Worm (Caenorhabditis elegans) whole organism, young adult: Measurements from ENCODE around the gene F53F4.1.

Experiments used
- B0336.3 ChIP-seq: fragments of 200-800 bp; sonication (Bioruptor generic); IDR thresholded peaks from 2 replicates; pipeline ENCODE4 v1.3.6; 2022; ENCODE audit warnings: missing genetic modification characterization, missing compliant biosample characterization
- C06A6.2 ChIP-seq: fragments of 200-800 bp; sonication (Bioruptor generic); conservative IDR thresholded peaks from 2 replicates; pipeline ENCODE4 v1.3.6; 2022; ENCODE audit warnings: missing genetic modification characterization, missing compliant biosample characterization
- F22D6.2 ChIP-seq: sonication (generic microtip); optimal IDR thresholded peaks from 2 replicates; lab custom pipeline; 2016; ENCODE audit warnings: mild to moderate bottlenecking, missing genetic modification characterization, missing compliant biosample characterization
- F23B12.7 ChIP-seq: sonication (generic microtip); optimal IDR thresholded peaks from 2 replicates; lab custom pipeline; 2017; ENCODE audit warnings: missing genetic modification characterization, mild to moderate bottlenecking, missing compliant biosample characterization, antibody characterized with exemption, moderate library complexity; ENCODE audit not compliant: insufficient read depth
- F37B4.10 ChIP-seq: fragments of 200-800 bp; sonication (Bioruptor generic); IDR thresholded peaks from 2 replicates; pipeline ENCODE4 v1.3.6; 2022; ENCODE audit warnings: missing genetic modification characterization, missing compliant biosample characterization
- F52B5.7 ChIP-seq: sonication (generic microtip); optimal IDR thresholded peaks from 2 replicates; lab custom pipeline; 2016; ENCODE audit warnings: mild to moderate bottlenecking, missing genetic modification characterization, missing compliant biosample characterization
- F57C9.4 ChIP-seq: sonication (generic microtip); optimal IDR thresholded peaks from 2 replicates; lab custom pipeline; 2017; ENCODE audit warnings: mild to moderate bottlenecking, missing genetic modification characterization, missing compliant biosample characterization
- K12H6.12 ChIP-seq: fragments of 200-800 bp; sonication (Bioruptor generic); optimal IDR thresholded peaks from 2 replicates; lab custom pipeline; 2018; ENCODE audit warnings: mild to moderate bottlenecking, missing genetic modification characterization, missing compliant biosample characterization
- Y53F4B.3 ChIP-seq: fragments of 200-800 bp; sonication (Bioruptor generic); IDR thresholded peaks from 2 replicates; pipeline ENCODE4 v1.3.6; 2022; ENCODE audit warnings: missing genetic modification reagents, missing genetic modification characterization, missing compliant biosample characterization
- Y53G8AR.9 ChIP-seq: fragments of 200-800 bp; sonication (Bioruptor generic); conservative IDR thresholded peaks from 2 replicates; pipeline ENCODE4 v1.3.6; 2022; ENCODE audit warnings: missing genetic modification reagents, missing genetic modification characterization, missing compliant biosample characterization
- Y67H2A.10 ChIP-seq: fragments of 200-800 bp; sonication (Bioruptor generic); conservative IDR thresholded peaks from 2 replicates; pipeline ENCODE4 v1.3.6; 2022; ENCODE audit warnings: missing genetic modification reagents, missing genetic modification characterization, missing compliant biosample characterization
- aptf-3 ChIP-seq: fragments of 200-800 bp; sonication (Bioruptor generic); IDR thresholded peaks from 2 replicates; pipeline ENCODE4 v1.3.6; 2022; ENCODE audit warnings: missing genetic modification characterization, missing compliant biosample characterization
- atf-7 ChIP-seq: sonication (generic microtip); optimal IDR thresholded peaks from 2 replicates; lab custom pipeline; 2017; ENCODE audit warnings: mild to moderate bottlenecking, missing genetic modification characterization, missing compliant biosample characterization
- athp-1 ChIP-seq: sonication (generic microtip); optimal IDR thresholded peaks from 2 replicates; lab custom pipeline; 2017; ENCODE audit warnings: mild to moderate bottlenecking, missing genetic modification characterization, missing compliant biosample characterization
- attf-3 ChIP-seq: fragments of 200-800 bp; sonication (Bioruptor generic); conservative IDR thresholded peaks from 2 replicates; pipeline ENCODE4 v1.3.6; 2022; ENCODE audit warnings: missing genetic modification reagents, missing genetic modification characterization, missing compliant biosample characterization
- attf-5 ChIP-seq: fragments of 200-800 bp; sonication (Bioruptor generic); optimal IDR thresholded peaks from 2 replicates; lab custom pipeline; 2018; ENCODE audit warnings: mild to moderate bottlenecking, missing genetic modification characterization, missing compliant biosample characterization
- ccch-3 ChIP-seq: fragments of 200-800 bp; sonication (Bioruptor generic); optimal IDR thresholded peaks from 2 replicates; lab custom pipeline; 2018; ENCODE audit warnings: mild to moderate bottlenecking, missing genetic modification characterization, missing compliant biosample characterization
- ceh-91 ChIP-seq: fragments of 200-800 bp; sonication (Bioruptor generic); IDR thresholded peaks from 2 replicates; pipeline ENCODE4 v1.3.6; 2022; ENCODE audit warnings: missing genetic modification reagents, missing genetic modification characterization, missing compliant biosample characterization
- dox-1 ChIP-seq: fragments of 200-800 bp; sonication (Bioruptor generic); IDR thresholded peaks from 2 replicates; pipeline ENCODE4 v1.3.6; 2022; ENCODE audit warnings: missing genetic modification reagents, missing genetic modification characterization, missing compliant biosample characterization
- dpl-1 ChIP-seq: fragments of 150-350 bp; optimal IDR thresholded peaks from 2 replicates; lab custom pipeline; 2014; ENCODE audit warnings: missing biosample characterization, missing genetic modification reagents, missing genetic modification characterization
- egl-44 ChIP-seq: fragments of 200-800 bp; sonication (Bioruptor generic); IDR thresholded peaks from 2 replicates; pipeline ENCODE4 v1.3.6; 2022; ENCODE audit warnings: missing genetic modification reagents, missing genetic modification characterization, missing compliant biosample characterization
- egrh-3 ChIP-seq: fragments of 200-800 bp; sonication (Bioruptor generic); IDR thresholded peaks from 2 replicates; pipeline ENCODE4 v1.3.6; 2022; ENCODE audit warnings: missing genetic modification reagents, missing genetic modification characterization, missing compliant biosample characterization
- ets-4 ChIP-seq: fragments of 200-800 bp; sonication (Bioruptor generic); optimal IDR thresholded peaks from 2 replicates; lab custom pipeline; 2018; ENCODE audit warnings: mild to moderate bottlenecking, missing genetic modification characterization, missing compliant biosample characterization
- hlh-12 ChIP-seq: sonication (generic microtip); optimal IDR thresholded peaks from 2 replicates; lab custom pipeline; 2016; ENCODE audit warnings: missing genetic modification characterization, missing compliant biosample characterization
- hmg-20 ChIP-seq: fragments of 200-800 bp; sonication (Bioruptor generic); IDR thresholded peaks from 2 replicates; pipeline ENCODE4 v1.3.6; 2022; ENCODE audit warnings: missing genetic modification reagents, missing genetic modification characterization, missing compliant biosample characterization
- let-526 ChIP-seq: fragments of 200-800 bp; sonication (Bioruptor generic); IDR thresholded peaks from 2 replicates; pipeline ENCODE4 v1.3.6; 2022; ENCODE audit warnings: missing genetic modification reagents, missing genetic modification characterization, missing compliant biosample characterization
- lin-40 ChIP-seq: sonication (generic microtip); optimal IDR thresholded peaks from 2 replicates; lab custom pipeline; 2016; ENCODE audit warnings: missing genetic modification characterization, mild to moderate bottlenecking, missing compliant biosample characterization, missing genotype, missing genetic modification reagents
- lsl-1 ChIP-seq: fragments of 200-800 bp; sonication (Bioruptor generic); optimal IDR thresholded peaks from 2 replicates; lab custom pipeline; 2018; ENCODE audit warnings: mild to moderate bottlenecking, missing genetic modification characterization, moderate library complexity, missing compliant biosample characterization
- lsy-27 ChIP-seq: sonication (generic microtip); optimal IDR thresholded peaks from 2 replicates; lab custom pipeline; 2017; ENCODE audit warnings: missing genetic modification characterization, mild to moderate bottlenecking, missing compliant biosample characterization, antibody characterized with exemption, missing genotype, borderline replicate concordance; ENCODE audit not compliant: insufficient read depth
- madf-10 ChIP-seq: sonication (generic microtip); optimal IDR thresholded peaks from 2 replicates; lab custom pipeline; 2016; ENCODE audit warnings: mild to moderate bottlenecking, missing genetic modification characterization, missing compliant biosample characterization
- madf-3 ChIP-seq: fragments of 200-800 bp; sonication (Bioruptor generic); IDR thresholded peaks from 2 replicates; pipeline ENCODE4 v1.3.6; 2022; ENCODE audit warnings: missing genetic modification reagents, missing genetic modification characterization, missing compliant biosample characterization
- mcd-1 ChIP-seq: fragments of 200-800 bp; sonication (Bioruptor generic); IDR thresholded peaks from 2 replicates; pipeline ENCODE4 v1.3.6; 2022; ENCODE audit warnings: missing genetic modification reagents, missing genetic modification characterization, missing compliant biosample characterization
- nfyb-1 ChIP-seq: fragments of 200-800 bp; sonication (Bioruptor generic); IDR thresholded peaks from 2 replicates; pipeline ENCODE4 v1.3.6; 2022; ENCODE audit warnings: missing genetic modification reagents, missing genetic modification characterization, missing compliant biosample characterization
- nhr-179 ChIP-seq: sonication (generic microtip); optimal IDR thresholded peaks from 2 replicates; lab custom pipeline; 2016; ENCODE audit warnings: mild to moderate bottlenecking, missing genetic modification characterization, missing compliant biosample characterization
- nhr-80 ChIP-seq: sonication (generic microtip); optimal IDR thresholded peaks from 2 replicates; lab custom pipeline; 2016; ENCODE audit warnings: missing genetic modification characterization, missing compliant biosample characterization
- pbrm-1 ChIP-seq: fragments of 200-800 bp; sonication (Bioruptor generic); IDR thresholded peaks from 2 replicates; pipeline ENCODE4 v1.3.6; 2022; ENCODE audit warnings: missing genetic modification reagents, missing genetic modification characterization, missing compliant biosample characterization
- pha-4 ChIP-seq: fragments of 150-350 bp; sonication (generic microtip); optimal IDR thresholded peaks from 2 replicates; lab custom pipeline; 2014; ENCODE audit warnings: missing biosample characterization, missing genetic modification reagents, missing genetic modification characterization
- rcor-1 ChIP-seq: fragments of 200-800 bp; sonication (Bioruptor generic); IDR thresholded peaks from 2 replicates; pipeline ENCODE4 v1.3.6; 2022; ENCODE audit warnings: missing genetic modification reagents, missing genetic modification characterization, missing compliant biosample characterization
- repo-1 ChIP-seq: sonication (generic microtip); optimal IDR thresholded peaks from 2 replicates; lab custom pipeline; 2017; ENCODE audit warnings: mild to moderate bottlenecking, missing genetic modification characterization, missing compliant biosample characterization
- snpc-4 ChIP-seq, 5 experiments: fragments of 150-350 bp in 1 of 5; sonication (generic microtip) in 4 of 5; optimal IDR thresholded peaks; 2 replicates each; lab custom pipeline; 2014 to 2018; ENCODE audit warnings: missing genetic modification characterization in 5 of 5, missing biosample characterization in 3 of 5, antibody characterized with exemption in 2 of 5, mild to moderate bottlenecking in 2 of 5, missing compliant biosample characterization in 2 of 5, missing genotype in 2 of 5, moderate library complexity in 2 of 5, missing genetic modification reagents in 1 of 5
- somi-1 ChIP-seq: fragments of 200-800 bp; sonication (Bioruptor generic); optimal IDR thresholded peaks from 2 replicates; lab custom pipeline; 2018; ENCODE audit warnings: mild to moderate bottlenecking, missing genetic modification characterization, missing compliant biosample characterization
- tbp1 ChIP-seq: fragments of 200-800 bp; sonication (Bioruptor generic); optimal IDR thresholded peaks from 2 replicates; lab custom pipeline; 2018; ENCODE audit warnings: mild to moderate bottlenecking, missing genetic modification characterization, missing compliant biosample characterization
- tlf-1 ChIP-seq: fragments of 200-800 bp; sonication (Bioruptor generic); optimal IDR thresholded peaks from 2 replicates; lab custom pipeline; 2018; ENCODE audit warnings: mild to moderate bottlenecking, missing genetic modification characterization, missing compliant biosample characterization
- unc-130 ChIP-seq: sonication (generic microtip); optimal IDR thresholded peaks from 2 replicates; lab custom pipeline; 2016; ENCODE audit warnings: missing genetic modification reagents, missing genetic modification characterization, missing compliant biosample characterization
- zim-3 ChIP-seq: sonication (generic microtip); optimal IDR thresholded peaks from 2 replicates; lab custom pipeline; 2017; ENCODE audit warnings: mild to moderate bottlenecking, missing genetic modification characterization, moderate library complexity, missing compliant biosample characterization
- ztf-18 ChIP-seq: sonication (generic microtip); optimal IDR thresholded peaks from 2 replicates; lab custom pipeline; 2016; ENCODE audit warnings: missing genotype, mild to moderate bottlenecking, missing genetic modification characterization, missing compliant biosample characterization
- ztf-22 ChIP-seq: fragments of 200-800 bp; sonication (Bioruptor generic); optimal IDR thresholded peaks from 2 replicates; lab custom pipeline; 2018; ENCODE audit warnings: mild to moderate bottlenecking, missing genetic modification characterization, moderate library complexity, missing compliant biosample characterization
- ztf-26 ChIP-seq: sonication (generic microtip); optimal IDR thresholded peaks from 2 replicates; lab custom pipeline; 2017; ENCODE audit warnings: missing genetic modification characterization, missing compliant biosample characterization
- ztf-6 ChIP-seq: fragments of 200-800 bp; sonication (Bioruptor generic); IDR thresholded peaks from 2 replicates; pipeline ENCODE4 v1.3.6; 2022; ENCODE audit warnings: missing genetic modification reagents, missing genetic modification characterization, missing compliant biosample characterization

The F53F4.1 gene

DNA sequence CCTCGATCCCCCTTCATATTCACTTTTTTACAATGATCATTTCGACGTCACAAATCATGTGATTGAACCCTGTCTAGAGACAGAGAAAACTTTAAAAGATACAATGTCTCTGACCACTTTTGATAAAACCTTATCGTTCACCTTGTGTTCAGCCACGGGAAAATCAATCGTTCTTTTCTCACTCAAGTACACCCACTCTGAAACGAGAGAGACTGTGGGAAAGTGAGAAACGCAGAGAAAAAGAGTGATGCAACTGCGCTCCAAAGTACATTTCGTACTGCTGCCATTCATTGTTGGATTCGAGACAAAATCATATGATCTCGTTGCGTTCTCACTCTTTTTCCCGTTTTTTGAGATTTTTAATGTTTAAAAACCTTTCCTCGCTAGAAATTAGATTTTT lies 19.4 kb upstream of the F53F4.1 start (continued):
- TF ChIP-seq Y53G8AR.9 (peak; percentile 61; the same call in 1 of the 2 replicates), nhr-179 (tag; lab: Kevin White, UChicago) (no peak), B0336.3 (GFP tag; lab: Robert Waterston, UW) (peak; percentile 57), tlf-1 (GFP tag; lab: Kevin White, UChicago) (peak; percentile 63), ceh-91 (GFP tag; lab: Robert Waterston, UW) (no peak), egrh-3 (GFP tag; lab: Robert Waterston, UW) (0 out of 2 replicates have a peak, but pooled peaks have one; percentile 10), lin-40 (peak; percentile 91), attf-5 (GFP tag; lab: Kevin White, UChicago) (peak; percentile 92), dox-1 (peak; percentile 83), dpl-1 (GFP tag; lab: Kevin White, UChicago) (peak; percentile 0), C06A6.2 (GFP tag; lab: Robert Waterston, UW) (peak; percentile 81), lsl-1 (GFP tag; lab: Kevin White, UChicago) (peak; percentile 29), F57C9.4 (tag; lab: Kevin White, UChicago) (no peak), zim-3 (tag; lab: Kevin White, UChicago) (no peak), unc-130 (no peak), lsy-27 (tag; lab: Kevin White, UChicago) (no peak), repo-1 (tag; lab: Kevin White, UChicago) (peak; percentile 26), Y67H2A.10 (GFP tag; lab: Robert Waterston, UW) (no peak), F52B5.7 (peak; percentile 9), ztf-18 (tag; lab: Kevin White, UChicago) (peak; percentile 56), atf-7 (tag; lab: Kevin White, UChicago) (peak; percentile 85), F22D6.2 (tag; lab: Kevin White, UChicago) (peak; percentile 65), snpc-4 (GFP tag; optimal IDR thresholded peaks at IDR 0.05; lab: Kevin White, UChicago) (peak; percentile 19), snpc-4 (tag; optimal IDR thresholded peaks at IDR 0.05; lab: Kevin White, UChicago) (peak in 2 of 4 experiments; percentile 70 to 71), let-526 (GFP tag; lab: Robert Waterston, UW) (peak; percentile 71), hlh-12 (tag; lab: Kevin White, UChicago) (no peak), K12H6.12 (peak; percentile 34), nhr-80 (tag; lab: Kevin White, UChicago) (peak; percentile 97), mcd-1 (peak; percentile 96), ccch-3 (GFP tag; lab: Kevin White, UChicago) (no peak), madf-10 (peak; percentile 74), rcor-1 (GFP tag; lab: Robert Waterston, UW) (peak; percentile 86), ztf-26 (tag; lab: Kevin White, UChicago) (peak; percentile 67), aptf-3 (no peak), F23B12.7 (peak; percentile 13), ets-4 (GFP tag; lab: Kevin White, UChicago) (peak; percentile 68), F37B4.10 (GFP tag; lab: Robert Waterston, UW) (no peak), Y53F4B.3 (GFP tag; lab: Robert Waterston, UW) (no peak), ztf-22 (peak; percentile 5), pbrm-1 (GFP tag; lab: Robert Waterston, UW) (peak; percentile 75), nfyb-1 (GFP tag; lab: Robert Waterston, UW) (peak; percentile 80), hmg-20 (GFP tag; lab: Robert Waterston, UW) (no peak), ztf-6 (GFP tag; lab: Robert Waterston, UW) (0 out of 2 replicates have a peak, but pooled peaks have one; percentile 20), pha-4 (peak; percentile 18), madf-3 (0 out of 2 replicates have a peak, but pooled peaks have one; percentile 68), athp-1 (tag; lab: Kevin White, UChicago) (peak; percentile 86), attf-3 (0 out of 2 replicates have a peak, but pooled peaks have one; percentile 36), somi-1 (GFP tag; lab: Kevin White, UChicago) (peak; percentile 82), tbp1 (GFP tag; lab: Kevin White, UChicago) (peak; percentile 68), egl-44 (GFP tag; lab: Robert Waterston, UW) (peak; percentile 85)
